Fruit fly (Drosophila melanogaster) whole organism, embryonic: ENCODE measurements around the gene CG10866.

Experiments used
- CG13424 ChIP-seq: fragments of 200-800 bp; sonication (Bioruptor generic); optimal IDR thresholded peaks from 2 replicates; lab custom pipeline; 2019; ENCODE audit warnings: missing biosample characterization, mild to moderate bottlenecking, missing genetic modification characterization, moderate library complexity
- CG3065 ChIP-seq: fragments of 200-800 bp; sonication (Bioruptor generic); optimal IDR thresholded peaks from 2 replicates; lab custom pipeline; 2016; ENCODE audit warnings: missing biosample characterization, missing genetic modification characterization
- CG33557 ChIP-seq: fragments of 200-800 bp; sonication (Bioruptor generic); optimal IDR thresholded peaks from 2 replicates; lab custom pipeline; 2019; ENCODE audit warnings: missing biosample characterization, mild to moderate bottlenecking, missing genetic modification characterization, moderate library complexity
- CG6813 ChIP-seq: fragments of 200-800 bp; sonication (Bioruptor generic); optimal IDR thresholded peaks from 2 replicates; lab custom pipeline; 2017; ENCODE audit warnings: missing biosample characterization, missing genetic modification characterization, mild to moderate bottlenecking, moderate library complexity, missing genetic modification reagents
- CG7987 ChIP-seq: fragments of 200-800 bp; sonication (Bioruptor generic); optimal IDR thresholded peaks from 2 replicates; lab custom pipeline; 2018; ENCODE audit warnings: missing biosample characterization, mild to moderate bottlenecking, missing genetic modification characterization, moderate library complexity
- CG8944 ChIP-seq: fragments of 200-800 bp; sonication (Bioruptor generic); optimal IDR thresholded peaks from 3 replicates; lab custom pipeline; 2016; ENCODE audit warnings: missing biosample characterization, missing genetic modification characterization
- Sry-β ChIP-seq: fragments of 200-800 bp; sonication (Bioruptor generic); optimal IDR thresholded peaks from 2 replicates; lab custom pipeline; 2018; ENCODE audit warnings: missing biosample characterization, mild to moderate bottlenecking, missing genetic modification characterization, moderate library complexity
- YL-1 ChIP-seq: fragments of 200-800 bp; sonication (Bioruptor generic); optimal IDR thresholded peaks from 3 replicates; lab custom pipeline; 2017; ENCODE audit warnings: missing biosample characterization, mild to moderate bottlenecking, missing genetic modification characterization
- bigmax ChIP-seq: fragments of 200-800 bp; sonication (Bioruptor generic); optimal IDR thresholded peaks from 2 replicates; lab custom pipeline; 2018; ENCODE audit warnings: missing biosample characterization, mild to moderate bottlenecking, missing genetic modification characterization
- dpn ChIP-seq, 2 experiments: fragments of 200-800 bp; sonication (Bioruptor generic); optimal IDR thresholded peaks; 3 replicates each; lab custom pipeline; 2016; ENCODE audit warnings: missing biosample characterization in 2 of 2, missing genetic modification characterization in 2 of 2
- gcm2 ChIP-seq: fragments of 200-800 bp; sonication (Bioruptor generic); optimal IDR thresholded peaks from 2 replicates; lab custom pipeline; 2016; ENCODE audit warnings: missing biosample characterization, missing genetic modification characterization
- maf-S ChIP-seq: fragments of 200-800 bp; sonication (Bioruptor generic); optimal IDR thresholded peaks from 2 replicates; lab custom pipeline; 2016; ENCODE audit warnings: missing biosample characterization, missing genetic modification characterization
- tup ChIP-seq: fragments of 200-800 bp; sonication (Bioruptor generic); optimal IDR thresholded peaks from 2 replicates; lab custom pipeline; 2016; ENCODE audit warnings: missing biosample characterization, mild to moderate bottlenecking, missing genetic modification characterization, moderate library complexity

DNA sequence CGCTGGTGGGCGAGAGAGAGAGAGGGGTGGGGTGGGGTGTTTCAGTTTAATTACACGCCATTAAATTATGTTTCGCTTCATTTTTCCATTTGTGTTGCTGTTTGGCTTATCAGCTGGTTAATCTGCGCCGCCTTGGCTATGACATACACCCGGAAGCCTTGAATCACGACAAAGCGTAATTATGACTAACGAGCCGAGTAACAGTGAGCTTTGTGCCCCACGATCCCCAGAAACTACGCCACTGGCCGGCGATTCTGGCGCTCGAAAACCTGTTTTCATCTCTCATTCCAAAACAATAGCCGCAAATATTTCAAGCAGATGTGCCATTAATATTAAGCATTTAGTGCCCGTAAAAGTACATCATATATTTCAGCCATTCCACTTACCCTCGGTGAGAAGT is 14.1 kb upstream of the CG10866 start:
- TF ChIP-seq CG6813 (GFP tag; lab: Kevin White, UChicago) (no peak), CG3065 (GFP tag; lab: Kevin White, UChicago) (no peak), gcm2 (GFP tag; lab: Kevin White, UChicago) (no peak), CG8944 (no peak), tup (GFP tag; lab: Kevin White, UChicago) (no peak), Sry-β (GFP tag; lab: Kevin White, UChicago) (no peak), YL-1 (GFP tag; lab: Kevin White, UChicago) (no peak), CG7987 (GFP tag; lab: Kevin White, UChicago) (no peak), maf-S (GFP tag; lab: Kevin White, UChicago) (no peak), CG33557 (GFP tag; lab: Kevin White, UChicago) (no peak), dpn (GFP tag; optimal IDR thresholded peaks at IDR 0.05; lab: Kevin White, UChicago) (no peak), CG13424 (tag; lab: Kevin White, UChicago) (no peak), bigmax (no peak)
